Worm (Caenorhabditis elegans) whole organism, L2 larva: ENCODE measurements around the gene syx-2.

Experiments
- ZK546.5 ChIP-seq: sonication (generic microtip); optimal IDR thresholded peaks from 2 replicates; lab custom pipeline; 2017; ENCODE audit warnings: missing biosample characterization, missing genetic modification characterization
- ceh-82 ChIP-seq: fragments of 150-350 bp; optimal IDR thresholded peaks from 2 replicates; lab custom pipeline; 2014; ENCODE audit warnings: missing biosample characterization, missing genetic modification characterization
- lsy-2 ChIP-seq, 2 experiments: fragments of 150-350 bp in 1 of 2; sonication (generic microtip) in 1 of 2; optimal IDR thresholded peaks; 2 replicates each; lab custom pipeline; 2014 to 2017; ENCODE audit warnings: missing biosample characterization in 2 of 2, missing genetic modification characterization in 2 of 2
- nhr-21 ChIP-seq: fragments of 150-350 bp; optimal IDR thresholded peaks from 2 replicates; lab custom pipeline; 2014; ENCODE audit warnings: missing biosample characterization, missing genetic modification characterization
- nhr-77 ChIP-seq: fragments of 150-350 bp; optimal IDR thresholded peaks from 2 replicates; lab custom pipeline; 2014; ENCODE audit warnings: missing biosample characterization, missing genetic modification characterization
- unc-39 ChIP-seq: fragments of 150-350 bp; optimal IDR thresholded peaks from 2 replicates; lab custom pipeline; 2014; ENCODE audit warnings: missing biosample characterization, missing genetic modification characterization
- ztf-4 ChIP-seq: fragments of 150-350 bp; optimal IDR thresholded peaks from 2 replicates; lab custom pipeline; 2014; ENCODE audit warnings: missing biosample characterization, missing genetic modification characterization

DNA sequence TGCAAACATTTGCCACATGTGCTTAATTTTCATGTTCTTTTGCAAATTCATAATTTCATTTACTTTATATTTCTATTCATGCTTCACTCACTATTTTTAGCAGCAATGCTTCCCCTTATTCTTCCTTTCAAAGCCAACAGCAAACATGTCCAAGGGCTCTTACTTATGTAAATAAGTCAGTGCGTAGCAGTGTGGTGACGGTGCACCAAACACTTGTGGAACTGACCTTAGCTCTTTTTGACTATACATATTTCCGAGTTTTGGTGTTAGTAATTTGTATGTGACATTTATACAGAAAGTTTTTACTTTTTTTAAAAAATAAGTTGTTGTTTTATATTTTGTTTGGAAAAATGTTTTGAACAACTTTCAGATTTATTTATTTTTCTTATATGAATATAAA, 14.9 kb upstream of the syx-2 start:
- TF ChIP-seq ceh-82 (no peak), nhr-77 (tag; lab: Kevin White, UChicago) (no peak), ZK546.5 (no peak), lsy-2 (tag; optimal IDR thresholded peaks at IDR 0.05; lab: Kevin White, UChicago) (no peak), nhr-21 (tag; lab: Kevin White, UChicago) (no peak), ztf-4 (tag; lab: Kevin White, UChicago) (no peak), unc-39 (tag; lab: Kevin White, UChicago) (no peak)
